Worm (Caenorhabditis elegans): Measurements from ENCODE around the gene hpa-1.

DNA sequence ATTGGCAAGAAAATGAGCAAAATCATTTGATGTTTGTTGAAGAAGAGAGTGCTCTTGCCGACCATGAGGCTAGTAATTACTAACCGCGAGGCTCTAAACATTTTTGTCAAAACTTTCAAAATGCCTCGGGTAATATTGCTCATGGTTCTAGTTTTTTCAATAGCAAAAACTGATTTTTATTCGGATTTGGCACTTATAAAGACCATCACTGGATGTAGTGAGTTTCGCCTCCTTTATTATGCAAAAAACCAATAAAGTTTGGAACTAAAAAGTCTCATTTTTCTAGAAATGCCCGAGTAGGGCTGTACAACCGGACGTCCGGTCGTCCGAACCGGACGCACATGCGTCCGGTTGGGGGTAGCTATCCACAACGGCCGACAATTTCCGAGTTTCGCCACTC lies at the start of gene hpa-1, which contains the start of gene irld-39:
- TF ChIP-seq pha-2 (tag; optimal IDR thresholded peaks at IDR 0.05) (no peak), ets-4 (tag; optimal IDR thresholded peaks at IDR 0.05) (no peak), nhr-11 (tag; optimal IDR thresholded peaks at IDR 0.05) (no peak), dmd-4 (tag; optimal IDR thresholded peaks at IDR 0.05; ENCODE audit: borderline replicate concordance) (no peak), che-1 (tag; optimal IDR thresholded peaks at IDR 0.05) (no peak), elt-2 (tag; optimal IDR thresholded peaks at IDR 0.05) (no peak), fax-1 (tag; optimal IDR thresholded peaks at IDR 0.05) (no peak), ama-1 (optimal IDR thresholded peaks at IDR 0.05) (no peak), madf-2 (tag; optimal IDR thresholded peaks at IDR 0.05) (no peak), K09A11.1 (tag; optimal IDR thresholded peaks at IDR 0.05; ENCODE audit: insufficient read depth) (no peak), tbx-2 (tag; optimal IDR thresholded peaks at IDR 0.05) (no peak)

Measured in whole organism, late embryonic.